Worm (Caenorhabditis elegans): ENCODE data around the gene lurp-2.

DNA sequence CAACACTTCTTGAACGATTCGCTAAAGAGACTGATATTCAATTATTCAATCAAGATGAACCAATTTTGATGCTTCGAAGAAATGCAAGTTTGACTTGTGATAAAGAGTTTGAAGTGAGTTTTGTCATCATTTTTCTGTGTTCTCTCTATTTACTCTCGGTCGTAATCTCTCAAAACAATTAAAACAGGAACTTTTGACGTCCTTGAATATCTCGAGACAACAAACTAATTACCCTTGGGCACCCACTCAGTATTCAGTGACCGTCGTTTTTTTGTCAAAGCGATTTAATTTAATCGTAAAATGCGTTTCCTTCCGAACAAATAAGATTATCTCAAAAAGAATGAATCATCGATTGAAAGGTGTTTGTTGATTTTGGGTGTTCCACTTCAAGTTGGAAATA lies 10.7 kb downstream of the lurp-2 start:
- TF ChIP-seq elt-2 (tag; optimal IDR thresholded peaks at IDR 0.05) (no peak), ztf-4 (tag; optimal IDR thresholded peaks at IDR 0.05) (no peak), ama-1 (optimal IDR thresholded peaks at IDR 0.05) (no peak)

All from whole organism, L1 larva.